Worm (Caenorhabditis elegans) whole organism, late embryonic: ENCODE data around the gene Y45G5AM.5.
A peak's percentile ranks its signal among the peaks of the same experiment; 100 is the strongest.

ENCODE experiments used
- C08G9.2 ChIP-seq: sonication (generic microtip); optimal IDR thresholded peaks from 2 replicates; lab custom pipeline; 2016; ENCODE audit warnings: mild to moderate bottlenecking, missing genetic modification characterization, moderate library complexity, missing compliant biosample characterization
- ama-1 ChIP-seq: fragments of 150-350 bp; optimal IDR thresholded peaks from 2 replicates; lab custom pipeline; 2014
- fkh-10 ChIP-seq: fragments of 150-350 bp; optimal IDR thresholded peaks from 2 replicates; lab custom pipeline; 2014; ENCODE audit warnings: missing biosample characterization, missing genetic modification reagents, missing genetic modification characterization
- nhr-11 ChIP-seq: fragments of 150-350 bp; optimal IDR thresholded peaks from 2 replicates; lab custom pipeline; 2014; ENCODE audit warnings: missing biosample characterization, missing genetic modification characterization

- no peak for TF ChIP-seq ama-1 (lab: Kevin White, UChicago)
- no peak for TF ChIP-seq fkh-10 (GFP tag; lab: Kevin White, UChicago)
- TF ChIP-seq nhr-11 (tag; lab: Kevin White, UChicago), result no peak
- TF ChIP-seq C08G9.2, result peak; percentile 11
Observed at ce11 chrV:4192688-4193471, 32.7 kb downstream of the Y45G5AM.5 start.
